Fruit fly (Drosophila melanogaster) whole organism, pupa: ENCODE data around the gene gdl-ORF39.
A peak's percentile ranks its signal among the peaks of the same experiment; 100 is the strongest.

Source experiments
- CG10348 ChIP-seq: fragments of 200-800 bp; sonication (Bioruptor generic); IDR thresholded peaks from 2 replicates; pipeline ENCODE4 v1.3.6; 2022; ENCODE audit warnings: missing biosample characterization, missing genetic modification characterization
- CG12605 ChIP-seq: fragments of 200-800 bp; sonication (Bioruptor generic); IDR thresholded peaks from 2 replicates; pipeline ENCODE4 v1.3.6; 2022; ENCODE audit warnings: missing biosample characterization, missing genetic modification characterization
- CG13204 ChIP-seq: fragments of 200-800 bp; sonication (Bioruptor generic); optimal IDR thresholded peaks from 2 replicates; lab custom pipeline; 2018; ENCODE audit warnings: missing biosample characterization, mild to moderate bottlenecking, missing genetic modification characterization, moderate library complexity
- CG14655 ChIP-seq: fragments of 200-800 bp; sonication (Bioruptor generic); optimal IDR thresholded peaks from 3 replicates; lab custom pipeline; 2017; ENCODE audit warnings: mild to moderate bottlenecking, missing biosample characterization, missing genetic modification reagents, missing genetic modification characterization
- CG15710 ChIP-seq: fragments of 200-800 bp; sonication (Bioruptor generic); optimal IDR thresholded peaks from 2 replicates; lab custom pipeline; 2018; ENCODE audit warnings: missing biosample characterization, mild to moderate bottlenecking, missing genetic modification characterization, moderate library complexity
- CG17806 ChIP-seq: fragments of 200-800 bp; sonication (Bioruptor generic); optimal IDR thresholded peaks from 2 replicates; lab custom pipeline; 2018; ENCODE audit warnings: missing biosample characterization, mild to moderate bottlenecking, missing genetic modification characterization, moderate library complexity
- CG32121 ChIP-seq: fragments of 200-800 bp; sonication (Bioruptor generic); IDR thresholded peaks from 2 replicates; pipeline ENCODE4 v1.3.6; 2022; ENCODE audit warnings: missing biosample characterization, missing genetic modification characterization
- CG34367 ChIP-seq: fragments of 200-800 bp; sonication (Bioruptor generic); optimal IDR thresholded peaks from 2 replicates; lab custom pipeline; 2018; ENCODE audit warnings: missing biosample characterization, mild to moderate bottlenecking, missing genetic modification characterization
- CG4496 ChIP-seq: fragments of 200-800 bp; sonication (Bioruptor generic); IDR thresholded peaks from 3 replicates; pipeline ENCODE4 v1.3.6; 2022; ENCODE audit warnings: missing biosample characterization, missing genetic modification characterization
- CG8159 ChIP-seq: fragments of 200-800 bp; sonication (Bioruptor generic); optimal IDR thresholded peaks from 3 replicates; lab custom pipeline; 2018; ENCODE audit warnings: missing biosample characterization, mild to moderate bottlenecking, missing genetic modification characterization, moderate library complexity
- CG8301 ChIP-seq: fragments of 200-800 bp; sonication (Bioruptor generic); optimal IDR thresholded peaks from 2 replicates; lab custom pipeline; 2018; ENCODE audit warnings: missing biosample characterization, mild to moderate bottlenecking, missing genetic modification characterization
- CG9948 ChIP-seq: fragments of 200-800 bp; sonication (Bioruptor generic); optimal IDR thresholded peaks from 2 replicates; lab custom pipeline; 2018; ENCODE audit warnings: missing biosample characterization, mild to moderate bottlenecking, missing genetic modification characterization, moderate library complexity
- D1 ChIP-seq: fragments of 200-800 bp; sonication (Bioruptor generic); optimal IDR thresholded peaks from 2 replicates; lab custom pipeline; 2018; ENCODE audit warnings: missing biosample characterization, mild to moderate bottlenecking, missing genetic modification characterization, moderate library complexity
- EcR ChIP-seq: fragments of 200-800 bp; sonication (Bioruptor generic); optimal IDR thresholded peaks from 3 replicates; lab custom pipeline; 2019; ENCODE audit warnings: missing biosample characterization, missing genetic modification characterization, mild to moderate bottlenecking, moderate library complexity, missing genetic modification reagents
- Ets98B ChIP-seq: fragments of 200-800 bp; sonication (Bioruptor generic); IDR thresholded peaks from 2 replicates; pipeline ENCODE4 v1.3.6; 2022; ENCODE audit warnings: missing biosample characterization, missing genetic modification characterization
- Pif1A ChIP-seq: fragments of 200-800 bp; sonication (Bioruptor generic); optimal IDR thresholded peaks from 3 replicates; lab custom pipeline; 2016; ENCODE audit warnings: missing biosample characterization, missing genetic modification characterization
- Pif1B ChIP-seq: fragments of 200-800 bp; sonication (Bioruptor generic); optimal IDR thresholded peaks from 3 replicates; lab custom pipeline; 2016; ENCODE audit warnings: missing biosample characterization, missing genetic modification characterization
- Snoo ChIP-seq: fragments of 200-800 bp; sonication (Bioruptor generic); optimal IDR thresholded peaks from 3 replicates; lab custom pipeline; 2017; ENCODE audit warnings: missing biosample characterization, mild to moderate bottlenecking, missing genetic modification characterization, inconsistent platforms
- fd96Ca ChIP-seq: fragments of 200-800 bp; sonication (Bioruptor generic); IDR thresholded peaks from 3 replicates; pipeline ENCODE4 v1.3.6; 2022; ENCODE audit warnings: missing biosample characterization, missing genetic modification characterization
- gl ChIP-seq: fragments of 200-800 bp; sonication (Bioruptor generic); optimal IDR thresholded peaks from 2 replicates; lab custom pipeline; 2018; ENCODE audit warnings: missing biosample characterization, mild to moderate bottlenecking, missing genetic modification characterization
- rn ChIP-seq: fragments of 200-800 bp; sonication (Bioruptor generic); IDR thresholded peaks from 2 replicates; pipeline ENCODE4 v1.3.6; 2022; ENCODE audit warnings: missing biosample characterization, missing genetic modification characterization

The gdl-ORF39 gene

DNA sequence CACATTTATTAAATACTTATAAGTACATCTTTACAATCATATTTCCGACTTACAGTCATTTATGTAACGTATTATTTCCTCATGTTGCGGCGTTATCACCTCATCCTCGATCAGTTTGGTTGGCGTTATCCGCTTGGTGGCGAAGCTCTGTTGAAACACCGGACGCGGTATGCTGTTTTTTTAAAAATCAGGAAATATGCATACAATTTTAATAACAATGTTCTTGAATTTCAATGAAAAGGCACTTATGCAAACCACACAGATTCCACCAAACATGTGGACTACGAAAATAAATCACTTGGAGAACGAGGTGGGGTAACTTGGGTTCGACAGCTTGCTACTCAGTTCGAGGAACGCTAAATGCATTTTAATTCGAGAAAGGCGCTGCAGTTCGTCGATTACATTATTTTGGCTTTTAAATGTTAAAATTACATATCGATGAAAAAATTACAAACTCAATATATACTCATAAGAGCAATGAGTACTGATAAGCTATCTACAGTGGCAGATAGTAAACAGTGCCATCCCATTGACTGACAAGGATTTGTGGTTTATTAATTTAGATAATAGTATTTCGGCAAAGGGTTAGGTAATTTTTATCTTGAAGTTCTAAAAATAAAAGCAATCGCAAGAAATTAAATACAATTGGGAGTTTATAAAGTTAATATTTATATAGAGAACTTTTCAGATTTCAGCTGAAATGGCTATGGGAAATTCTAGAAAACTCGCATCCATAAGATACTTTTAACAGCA lies 2.9 kb upstream of the gdl-ORF39 start:
- TF ChIP-seq CG13204 (GFP tag; lab: Kevin White, UChicago), result no peak
- no peak for TF ChIP-seq D1 (tag; lab: Kevin White, UChicago)
- no peak for TF ChIP-seq CG4496
- no peak for TF ChIP-seq rn
- no peak for TF ChIP-seq CG8159 (tag; lab: Kevin White, UChicago)
- TF ChIP-seq CG10348, result no peak
- no peak for TF ChIP-seq CG15710
- no peak for TF ChIP-seq CG34367 (tag; lab: Kevin White, UChicago)
- TF ChIP-seq Pif1A (GFP tag; lab: Kevin White, UChicago), result no peak
- TF ChIP-seq CG14655, result no peak
- TF ChIP-seq CG12605 (GFP tag; lab: Robert Waterston, UW), result no peak
- no peak for TF ChIP-seq CG32121 (GFP tag; lab: Robert Waterston, UW)
- TF ChIP-seq CG8301 (tag; lab: Kevin White, UChicago), result no peak
- TF ChIP-seq Snoo (tag; lab: Kevin White, UChicago), result no peak
- TF ChIP-seq EcR (GFP tag; lab: Kevin White, UChicago), result no peak

DNA sequence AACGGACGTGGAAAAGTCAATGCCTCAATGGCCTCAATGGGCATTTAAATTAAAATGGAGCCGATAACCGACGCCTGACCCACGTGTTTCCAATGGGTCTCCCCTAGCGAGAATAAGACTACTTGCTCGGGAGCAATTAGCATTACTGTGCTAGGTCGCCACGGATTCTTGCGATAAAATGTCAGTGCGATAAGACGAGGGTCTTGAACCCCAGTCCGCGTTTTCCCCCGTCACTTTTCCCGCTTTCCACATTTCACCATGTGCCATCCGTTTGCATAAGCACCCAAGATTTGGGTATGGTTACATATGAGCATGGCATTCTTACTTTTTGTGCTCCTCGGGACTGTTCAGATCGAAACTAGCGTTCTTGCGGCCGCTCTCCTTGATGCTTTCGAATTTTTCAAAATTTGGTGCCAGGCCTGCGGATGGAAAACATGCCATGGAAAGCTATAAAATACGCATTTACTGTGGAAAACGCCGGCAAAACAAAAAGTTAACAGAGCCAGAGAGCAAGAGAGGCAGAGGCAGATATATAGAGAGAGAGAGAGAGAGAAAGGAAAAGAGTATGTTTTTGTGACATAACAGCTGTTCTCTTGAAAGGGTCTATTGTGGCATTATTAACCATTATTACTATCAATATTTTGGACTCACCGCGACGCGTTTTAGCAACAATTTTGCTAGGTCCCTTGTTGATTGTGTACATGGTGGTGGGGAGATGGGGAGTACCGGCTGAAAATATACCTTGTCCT lies 1.9 kb upstream of the gdl-ORF39 start:
- TF ChIP-seq Pif1B (GFP tag; lab: Kevin White, UChicago) (no peak), Snoo (tag; lab: Kevin White, UChicago) (no peak), CG10348 (no peak), CG4496 (no peak), EcR (GFP tag; lab: Kevin White, UChicago) (peak; percentile 66), CG32121 (GFP tag; lab: Robert Waterston, UW) (0 out of 2 replicates have a peak, but pooled peaks have one; percentile 28), CG14655 (no peak), CG9948 (no peak)

DNA sequence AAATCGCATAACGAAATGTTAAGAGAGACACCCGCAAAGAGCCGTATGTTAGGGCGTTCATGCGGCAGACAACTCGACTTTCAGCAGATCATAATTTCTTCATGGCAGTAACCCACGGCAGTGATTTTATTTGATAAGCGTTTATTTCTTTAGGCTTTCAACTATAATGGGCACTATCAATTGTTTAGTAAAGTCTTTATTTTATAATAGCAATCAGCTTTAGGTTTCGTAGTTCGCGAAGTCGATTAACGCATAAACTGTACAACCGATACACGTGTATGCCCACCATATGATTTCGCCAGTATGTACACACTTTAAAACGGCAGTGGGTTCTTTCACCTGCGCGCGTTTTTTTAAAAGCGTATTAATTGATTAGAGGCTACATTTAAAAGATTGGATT lies 1.0 kb upstream of the gdl-ORF39 start, which contains the start of gene CG7841:
CG7841 (minus strand) TSS at position 20 of the 400 bp plus-strand sequence.
- peak; percentile 98 for TF ChIP-seq CG34367 (tag; lab: Kevin White, UChicago)
- TF ChIP-seq CG12605 (GFP tag; lab: Robert Waterston, UW), result peak; percentile 97
- TF ChIP-seq fd96Ca (GFP tag; lab: Robert Waterston, UW), result no peak; the same call in 2 of the 3 replicates
- peak; percentile 99 for TF ChIP-seq Pif1A (GFP tag; lab: Kevin White, UChicago)
- peak; percentile 98 for TF ChIP-seq CG8159 (tag; lab: Kevin White, UChicago)
- peak; percentile 98 for TF ChIP-seq CG8301 (tag; lab: Kevin White, UChicago)
- TF ChIP-seq CG17806 (tag; lab: Kevin White, UChicago), result peak; percentile 98
- TF ChIP-seq rn, result no peak; the same call in 1 of the 2 replicates
- peak; percentile 96 for TF ChIP-seq CG9948
- TF ChIP-seq CG4496, result peak; percentile 98
- peak; percentile 97 for TF ChIP-seq CG32121 (GFP tag; lab: Robert Waterston, UW)
- TF ChIP-seq Ets98B (GFP tag; lab: Robert Waterston, UW), result peak; percentile 98
- TF ChIP-seq CG15710, result peak; percentile 98
- peak; percentile 92 for TF ChIP-seq EcR (GFP tag; lab: Kevin White, UChicago)
- peak; percentile 95 for TF ChIP-seq CG13204 (GFP tag; lab: Kevin White, UChicago)
- TF ChIP-seq gl, result peak; percentile 98
- TF ChIP-seq D1 (tag; lab: Kevin White, UChicago), result peak; percentile 97
- TF ChIP-seq CG10348, result no peak
- peak; percentile 99 for TF ChIP-seq Pif1B (GFP tag; lab: Kevin White, UChicago)
- TF ChIP-seq Snoo (tag; lab: Kevin White, UChicago), result peak; percentile 99
- peak; percentile 97 for TF ChIP-seq CG14655
- TF ChIP-seq, all 21 proteins: peak for 18

DNA sequence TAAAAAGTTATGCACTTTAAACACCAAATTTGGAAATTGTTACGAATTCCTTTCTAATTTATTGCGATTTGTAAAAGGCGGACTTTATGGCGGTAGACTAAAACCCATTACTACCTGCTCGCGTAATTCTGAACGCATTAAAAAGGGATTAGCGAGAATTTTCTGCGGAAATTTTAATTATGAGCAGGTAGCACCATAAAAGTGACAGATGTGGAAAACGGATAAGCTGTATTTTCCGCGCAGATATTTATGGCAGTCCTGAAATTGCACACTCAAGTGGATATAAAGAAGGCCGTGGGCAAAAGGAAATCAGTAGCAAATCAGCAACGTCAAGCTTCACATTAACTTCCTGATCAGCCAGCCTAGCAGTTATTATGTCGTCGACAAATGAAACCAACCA lies 495 bp upstream of the gdl-ORF39 start, which contains the start of gene Z600:
Z600 (plus strand) TSS at position 312 of the 400 bp plus-strand sequence.
- TF ChIP-seq D1 (tag; lab: Kevin White, UChicago) (no peak), Snoo (tag; lab: Kevin White, UChicago) (no peak), CG8159 (tag; lab: Kevin White, UChicago) (no peak), fd96Ca (GFP tag; lab: Robert Waterston, UW) (no peak), CG17806 (tag; lab: Kevin White, UChicago) (no peak), CG13204 (GFP tag; lab: Kevin White, UChicago) (no peak), EcR (GFP tag; lab: Kevin White, UChicago) (no peak), CG14655 (no peak), Pif1B (GFP tag; lab: Kevin White, UChicago) (no peak), rn (no peak), Ets98B (GFP tag; lab: Robert Waterston, UW) (no peak)

DNA sequence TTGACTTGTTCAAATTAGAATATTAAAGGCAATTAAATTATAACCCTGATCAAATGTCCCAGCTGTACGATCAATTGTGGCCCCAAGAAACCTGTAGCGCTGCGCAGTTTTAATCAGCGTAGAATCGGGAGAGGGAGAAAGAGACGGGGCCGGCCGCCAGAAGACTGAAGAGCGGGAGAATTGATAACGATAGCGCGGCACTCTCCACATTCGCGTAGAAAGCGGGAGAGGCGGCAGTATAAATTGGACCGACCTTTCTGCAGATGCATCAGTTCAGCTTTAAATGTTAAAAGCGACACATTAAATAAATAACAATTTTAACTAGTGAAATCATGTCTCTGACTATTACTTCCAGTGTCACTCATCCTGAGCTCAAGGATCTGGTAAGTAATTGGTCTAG lies 1.5 kb downstream of the gdl-ORF39 start, which contains the start of gene MsrA:
MsrA (plus strand) TSS at position 266 of the 400 bp plus-strand sequence.
- TF ChIP-seq CG12605 (GFP tag; lab: Robert Waterston, UW), result peak; percentile 30; the same call in 1 of the 2 replicates
- peak; percentile 1 for TF ChIP-seq EcR (GFP tag; lab: Kevin White, UChicago)
- TF ChIP-seq D1 (tag; lab: Kevin White, UChicago), result no peak
- no peak for TF ChIP-seq fd96Ca (GFP tag; lab: Robert Waterston, UW)
- TF ChIP-seq gl, result peak; percentile 18
- peak; percentile 9 for TF ChIP-seq Pif1A (GFP tag; lab: Kevin White, UChicago)
- peak; percentile 15 for TF ChIP-seq Pif1B (GFP tag; lab: Kevin White, UChicago)
- TF ChIP-seq, all 21 proteins: peak for 5
